Worm (Caenorhabditis elegans): ENCODE results near the gene F22E5.20.

F22E5.20 gene

DNA sequence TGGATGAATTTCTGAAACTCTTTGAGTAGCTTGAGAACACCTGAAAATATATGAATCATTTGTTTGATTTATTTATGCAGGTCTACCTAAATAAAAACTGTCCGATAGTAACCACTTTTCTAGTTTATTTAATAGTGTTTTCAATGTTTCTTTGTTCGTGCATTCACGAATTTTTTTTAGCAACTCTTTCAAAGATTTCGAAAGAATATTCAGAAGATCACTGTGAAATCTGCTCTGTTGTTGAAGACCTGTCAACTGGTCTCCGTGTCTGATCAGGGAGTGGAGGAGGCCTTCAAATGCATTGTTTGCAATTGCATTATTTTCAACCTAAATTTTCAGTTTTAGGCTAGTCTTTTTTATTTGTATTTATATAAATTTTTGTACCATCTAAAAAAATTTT lies 36.5 kb upstream of the F22E5.20 start, which contains the start of gene T05A8.1:
T05A8.1 (minus strand) TSS at position 101 of the 400 bp plus-strand sequence.
- TF ChIP-seq lir-3 (tag; optimal IDR thresholded peaks at IDR 0.05; ENCODE audit: poor library complexity) (no peak), Y116A8C.19 (tag; optimal IDR thresholded peaks at IDR 0.05; ENCODE audit: borderline replicate concordance) (no peak), vab-15 (tag; optimal IDR thresholded peaks at IDR 0.05) (no peak), hpl-2 (GFP tag; optimal IDR thresholded peaks at IDR 0.05) (no peak), lin-15B (tag; optimal IDR thresholded peaks at IDR 0.05) (no peak), snpc-4 (tag; optimal IDR thresholded peaks at IDR 0.05) (no peak), lin-14 (GFP tag; optimal IDR thresholded peaks at IDR 0.05) (no peak), sox-4 (tag; optimal IDR thresholded peaks at IDR 0.05) (no peak), fkh-8 (tag; optimal IDR thresholded peaks at IDR 0.05) (no peak), fkh-4 (tag; optimal IDR thresholded peaks at IDR 0.05; ENCODE audit: borderline replicate concordance) (no peak), tbx-2 (tag; optimal IDR thresholded peaks at IDR 0.05) (no peak), hlh-17 (GFP tag; optimal IDR thresholded peaks at IDR 0.05; ENCODE audit: borderline replicate concordance) (no peak), lin-35 (GFP tag; optimal IDR thresholded peaks at IDR 0.05) (no peak), pqm-1 (tag; optimal IDR thresholded peaks at IDR 0.05) (no peak), nhr-77 (tag; optimal IDR thresholded peaks at IDR 0.05) (no peak), grh-1 (GFP tag; IDR thresholded peaks at IDR 0.05) (no peak), nhr-84 (tag; optimal IDR thresholded peaks at IDR 0.05) (no peak)

DNA sequence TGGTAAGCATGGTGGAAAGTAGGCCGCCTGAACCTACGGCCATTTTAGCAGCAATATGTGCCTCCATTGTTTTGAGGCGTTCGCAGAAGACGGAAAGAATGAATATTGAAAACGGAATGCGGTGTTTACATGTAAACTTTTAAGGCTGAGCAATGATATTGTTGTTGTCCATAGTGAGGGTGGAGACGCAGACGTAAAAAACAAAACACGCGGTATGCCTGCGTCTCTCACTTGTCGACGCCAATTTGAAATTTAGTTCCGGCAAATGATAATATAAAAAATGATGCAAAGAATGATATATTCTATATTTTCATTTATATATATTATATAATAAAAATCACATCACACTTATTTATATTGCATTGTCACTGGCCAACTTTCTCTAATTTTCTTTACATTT lies 34.4 kb upstream of the F22E5.20 start, which contains the start of gene Y47G7B.2:
Y47G7B.2 (minus strand) TSS at position 143 of the 400 bp plus-strand sequence.
- TF ChIP-seq vab-15 (tag; optimal IDR thresholded peaks at IDR 0.05) = no peak
- peak; percentile 66 for TF ChIP-seq lin-14 (GFP tag; optimal IDR thresholded peaks at IDR 0.05)
- TF ChIP-seq fkh-8 (tag; optimal IDR thresholded peaks at IDR 0.05) = peak; percentile 55
- peak; percentile 42 for TF ChIP-seq nhr-71 (tag; optimal IDR thresholded peaks at IDR 0.05)
- TF ChIP-seq zag-1 (tag; optimal IDR thresholded peaks at IDR 0.05) = no peak
- TF ChIP-seq fkh-10 (GFP tag; optimal IDR thresholded peaks at IDR 0.05) = no peak
- no peak for TF ChIP-seq blmp-1 (tag; optimal IDR thresholded peaks at IDR 0.05)
- TF ChIP-seq mdl-1 (tag; optimal IDR thresholded peaks at IDR 0.05) = peak in 1 of 2 experiments; percentile 8
- peak; percentile 29 to 64 for TF ChIP-seq efl-1 (optimal IDR thresholded peaks at IDR 0.05)
- no peak for TF ChIP-seq efl-1 (GFP tag; optimal IDR thresholded peaks at IDR 0.05 in 1 of 2)
- peak; percentile 7 for TF ChIP-seq nhr-20 (tag; optimal IDR thresholded peaks at IDR 0.05)
- no peak for TF ChIP-seq ceh-82 (tag; optimal IDR thresholded peaks at IDR 0.05)
- no peak for TF ChIP-seq mab-9 (GFP tag; IDR thresholded peaks at IDR 0.05)
- TF ChIP-seq lin-35 (GFP tag; optimal IDR thresholded peaks at IDR 0.05) = peak in 1 of 2 experiments; percentile 34
- TF ChIP-seq nhr-84 (tag; optimal IDR thresholded peaks at IDR 0.05) = no peak
- no peak for TF ChIP-seq elt-3 (tag; optimal IDR thresholded peaks at IDR 0.05)
- peak; percentile 29 for TF ChIP-seq rnt-1 (tag; optimal IDR thresholded peaks at IDR 0.05)
- peak; percentile 23 for TF ChIP-seq nhr-47 (tag; optimal IDR thresholded peaks at IDR 0.05)
- no peak for TF ChIP-seq lin-15B (tag; optimal IDR thresholded peaks at IDR 0.05)
- TF ChIP-seq fkh-4 (tag; optimal IDR thresholded peaks at IDR 0.05; ENCODE audit: borderline replicate concordance) = no peak
- no peak for TF ChIP-seq snu-23 (GFP tag; optimal IDR thresholded peaks at IDR 0.05)
- no peak for TF ChIP-seq egl-27 (tag; optimal IDR thresholded peaks at IDR 0.05)
- TF ChIP-seq isw-1 (GFP tag; IDR thresholded peaks at IDR 0.05) = no peak

DNA sequence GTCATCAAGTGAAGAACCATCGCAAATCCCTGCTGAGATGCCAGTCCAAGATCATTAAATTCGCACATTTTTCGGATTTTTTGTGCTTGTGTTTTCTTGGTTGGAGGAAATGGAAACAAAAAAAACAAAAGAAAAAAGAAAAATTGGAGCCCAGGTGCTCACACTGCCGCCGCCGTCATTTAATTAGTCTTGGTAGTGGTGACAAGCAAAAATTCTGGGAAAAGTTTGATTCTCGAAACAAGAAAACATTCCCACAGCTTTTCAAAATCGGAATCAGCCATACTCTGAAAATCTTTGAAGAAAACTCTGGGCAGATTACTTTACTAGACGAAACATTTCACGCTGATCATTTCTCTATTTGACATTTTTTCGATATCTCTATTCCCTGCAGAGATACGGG lies 31.8 kb upstream of the F22E5.20 start, which contains the start of gene srh-128:
srh-128 (minus strand) TSS at position 101 of the 400 bp plus-strand sequence.
- TF ChIP-seq egl-13 (tag; optimal IDR thresholded peaks at IDR 0.05) (no peak), blmp-1 (tag; optimal IDR thresholded peaks at IDR 0.05) (no peak), irx-1 (tag; optimal IDR thresholded peaks at IDR 0.05) (no peak), nhr-12 (tag; optimal IDR thresholded peaks at IDR 0.05) (no peak), unc-130 (tag; optimal IDR thresholded peaks at IDR 0.05) (no peak), unc-62 (GFP tag; optimal IDR thresholded peaks at IDR 0.05) (no peak), unc-98 (GFP tag; IDR thresholded peaks at IDR 0.05) (no peak), nhr-28 (tag; optimal IDR thresholded peaks at IDR 0.05) (no peak), nhr-84 (tag; optimal IDR thresholded peaks at IDR 0.05) (no peak)

Measured in whole organism, L1 larva.